Worm (Caenorhabditis elegans) whole organism, L1 larva: ENCODE data around the gene F26F2.13.

Experiments
- ceh-63 ChIP-seq: fragments of 200-800 bp; sonication (Bioruptor generic); optimal IDR thresholded peaks from 2 replicates; lab custom pipeline; 2018; ENCODE audit warnings: mild to moderate bottlenecking, missing genetic modification characterization, missing compliant biosample characterization
- lin-39 ChIP-seq: fragments of 150-350 bp; optimal IDR thresholded peaks from 2 replicates; lab custom pipeline; 2014; ENCODE audit warnings: missing biosample characterization, missing genetic modification reagents, missing genetic modification characterization
- pax-3 ChIP-seq: fragments of 200-800 bp; sonication (Bioruptor generic); optimal IDR thresholded peaks from 2 replicates; lab custom pipeline; 2018; ENCODE audit warnings: mild to moderate bottlenecking, missing genetic modification characterization, moderate library complexity, missing compliant biosample characterization
- pqm-1 ChIP-seq: sonication (generic microtip); optimal IDR thresholded peaks from 3 replicates; lab custom pipeline; 2017; ENCODE audit warnings: missing biosample characterization, missing genetic modification characterization
- snpc-4 ChIP-seq: fragments of 150-350 bp; optimal IDR thresholded peaks from 2 replicates; lab custom pipeline; 2014; ENCODE audit warnings: missing biosample characterization, missing genetic modification characterization

ce11 chrV:20556260-20556659 lies 7.9 kb upstream of the F26F2.13 start, which contains the start of gene Y38H6C.23:
- TF ChIP-seq snpc-4 (tag; lab: Kevin White, UChicago) = no peak
- no peak for TF ChIP-seq ceh-63 (GFP tag; lab: Kevin White, UChicago)
- no peak for TF ChIP-seq pax-3 (tag; lab: Kevin White, UChicago)
- TF ChIP-seq pqm-1 (tag; lab: Kevin White, UChicago) = no peak
- no peak for TF ChIP-seq lin-39 (tag; lab: Kevin White, UChicago)
